Fruit fly (Drosophila melanogaster) whole organism, embryonic: ENCODE measurements around the gene dgt6.

Experiments used
- B-H2 ChIP-seq: fragments of 200-800 bp; sonication (Bioruptor generic); optimal IDR thresholded peaks from 2 replicates; lab custom pipeline; 2018; ENCODE audit warnings: missing biosample characterization, mild to moderate bottlenecking, missing genetic modification characterization
- BtbVII ChIP-seq: fragments of 200-800 bp; sonication (Bioruptor generic); optimal IDR thresholded peaks from 3 replicates; lab custom pipeline; 2017; ENCODE audit warnings: missing biosample characterization, mild to moderate bottlenecking, missing genetic modification characterization
- CG10147 ChIP-seq: fragments of 200-800 bp; sonication (Bioruptor generic); optimal IDR thresholded peaks from 2 replicates; lab custom pipeline; 2019; ENCODE audit warnings: missing biosample characterization, mild to moderate bottlenecking, missing genetic modification characterization, moderate library complexity
- CG10274 ChIP-seq: fragments of 200-800 bp; sonication (Bioruptor generic); optimal IDR thresholded peaks from 3 replicates; lab custom pipeline; 2017; ENCODE audit warnings: missing biosample characterization, mild to moderate bottlenecking, missing genetic modification characterization
- CG11695 ChIP-seq: fragments of 200-800 bp; sonication (Bioruptor generic); IDR thresholded peaks from 3 replicates; pipeline ENCODE4 v1.3.6; 2022; ENCODE audit warnings: missing biosample characterization, missing genetic modification characterization
- CG13775 ChIP-seq: fragments of 200-800 bp; sonication (Bioruptor generic); optimal IDR thresholded peaks from 3 replicates; lab custom pipeline; 2017; ENCODE audit warnings: missing biosample characterization, mild to moderate bottlenecking, missing genetic modification characterization
- CG14965 ChIP-seq: fragments of 200-800 bp; sonication (Bioruptor generic); optimal IDR thresholded peaks from 2 replicates; lab custom pipeline; 2016; ENCODE audit warnings: missing biosample characterization, missing genetic modification characterization, borderline replicate concordance
- CG1529 ChIP-seq: fragments of 200-800 bp; sonication (Bioruptor generic); optimal IDR thresholded peaks from 3 replicates; lab custom pipeline; 2018; ENCODE audit warnings: missing biosample characterization, missing genetic modification characterization
- CG15479 ChIP-seq: fragments of 200-800 bp; sonication (Bioruptor generic); optimal IDR thresholded peaks from 3 replicates; lab custom pipeline; 2019; ENCODE audit warnings: missing biosample characterization, mild to moderate bottlenecking, missing genetic modification characterization, moderate library complexity
- CG1603 ChIP-seq: fragments of 200-800 bp; sonication (Bioruptor generic); optimal IDR thresholded peaks from 2 replicates; lab custom pipeline; 2019; ENCODE audit warnings: missing biosample characterization, mild to moderate bottlenecking, missing genetic modification characterization, moderate library complexity
- CG17361 ChIP-seq: fragments of 200-800 bp; sonication (Bioruptor generic); IDR thresholded peaks from 3 replicates; pipeline ENCODE4 v1.3.6; 2022; ENCODE audit warnings: missing biosample characterization, missing genetic modification characterization
- CG17612 ChIP-seq: fragments of 200-800 bp; sonication (Bioruptor generic); IDR thresholded peaks from 2 replicates; pipeline ENCODE4 v1.3.6; 2022; ENCODE audit warnings: missing biosample characterization, missing genetic modification characterization
- CG2129 ChIP-seq: fragments of 200-800 bp; sonication (Bioruptor generic); IDR thresholded peaks from 2 replicates; pipeline ENCODE4 v1.3.6; 2022; ENCODE audit warnings: missing biosample characterization, missing genetic modification characterization; ENCODE audit not compliant: partially characterized antibody
- CG2875 ChIP-seq: fragments of 200-800 bp; sonication (Bioruptor generic); optimal IDR thresholded peaks from 2 replicates; lab custom pipeline; 2017; ENCODE audit warnings: missing biosample characterization, mild to moderate bottlenecking, missing genetic modification characterization, missing genetic modification reagents
- CG2889 ChIP-seq: fragments of 200-800 bp; sonication (Bioruptor generic); IDR thresholded peaks from 3 replicates; pipeline ENCODE4 v1.3.6; 2022; ENCODE audit warnings: missing biosample characterization, missing genetic modification characterization
- CG31365 ChIP-seq: fragments of 200-800 bp; sonication (Bioruptor generic); optimal IDR thresholded peaks from 2 replicates; lab custom pipeline; 2018; ENCODE audit warnings: missing biosample characterization, mild to moderate bottlenecking, missing genetic modification characterization
- CG31441 ChIP-seq: fragments of 200-800 bp; sonication (Bioruptor generic); IDR thresholded peaks from 2 replicates; pipeline ENCODE4 v1.3.6; 2022; ENCODE audit warnings: missing biosample characterization, missing genetic modification characterization
- CG3847 ChIP-seq: fragments of 200-800 bp; sonication (Bioruptor generic); IDR thresholded peaks from 2 replicates; pipeline ENCODE4 v1.3.6; 2022; ENCODE audit warnings: missing biosample characterization, missing genetic modification characterization
- CG6175 ChIP-seq: fragments of 200-800 bp; sonication (Bioruptor generic); IDR thresholded peaks from 3 replicates; pipeline ENCODE4 v1.3.6; 2022; ENCODE audit warnings: missing biosample characterization, missing genetic modification characterization
- CG6689 ChIP-seq: fragments of 200-800 bp; sonication (Bioruptor generic); IDR thresholded peaks from 2 replicates; pipeline ENCODE4 v1.3.6; 2022; ENCODE audit warnings: missing biosample characterization, missing genetic modification characterization
- CG7271 ChIP-seq: fragments of 200-800 bp; sonication (Bioruptor generic); optimal IDR thresholded peaks from 2 replicates; lab custom pipeline; 2018; ENCODE audit warnings: missing biosample characterization, mild to moderate bottlenecking, missing genetic modification characterization, moderate library complexity
- CG9932 ChIP-seq: fragments of 200-800 bp; sonication (Bioruptor generic); IDR thresholded peaks from 2 replicates; pipeline ENCODE4 v1.3.6; 2022; ENCODE audit warnings: missing biosample characterization, missing genetic modification characterization
- CHES-1-like ChIP-seq: fragments of 200-800 bp; sonication (Bioruptor generic); optimal IDR thresholded peaks from 2 replicates; lab custom pipeline; 2016; ENCODE audit warnings: missing biosample characterization, missing genetic modification characterization
- CTCF ChIP-seq: fragments of 200-800 bp; sonication (Bioruptor generic); optimal IDR thresholded peaks from 2 replicates; lab custom pipeline; 2017; ENCODE audit warnings: missing biosample characterization, mild to moderate bottlenecking, missing genetic modification characterization, moderate library complexity
- Chrac-16 ChIP-seq: fragments of 200-800 bp; sonication (Bioruptor generic); optimal IDR thresholded peaks from 3 replicates; lab custom pipeline; 2016; ENCODE audit warnings: missing biosample characterization, missing genetic modification characterization
- Dll ChIP-seq: fragments of 200-800 bp; sonication (Bioruptor generic); IDR thresholded peaks from 4 replicates; pipeline ENCODE4 v1.3.6; 2022; ENCODE audit warnings: missing biosample characterization, missing genetic modification characterization; ENCODE audit not compliant: partially characterized antibody
- GATAe ChIP-seq: fragments of 200-800 bp; sonication (Bioruptor generic); conservative IDR thresholded peaks from 2 replicates; pipeline ENCODE4 v1.3.6; 2022; ENCODE audit warnings: missing biosample characterization, missing genetic modification characterization
- HmgZ ChIP-seq: fragments of 200-800 bp; sonication (Bioruptor generic); optimal IDR thresholded peaks from 2 replicates; lab custom pipeline; 2018; ENCODE audit warnings: missing biosample characterization, mild to moderate bottlenecking, missing genetic modification characterization
- Lim3 ChIP-seq: fragments of 200-800 bp; sonication (Bioruptor generic); IDR thresholded peaks from 2 replicates; pipeline ENCODE4 v1.3.6; 2022; ENCODE audit warnings: missing biosample characterization, missing genetic modification characterization
- Neu2 ChIP-seq: fragments of 200-800 bp; sonication (Bioruptor generic); optimal IDR thresholded peaks from 3 replicates; lab custom pipeline; 2016; ENCODE audit warnings: missing biosample characterization, missing genetic modification characterization, borderline replicate concordance
- Nf-YB ChIP-seq: fragments of 200-800 bp; sonication (Bioruptor generic); optimal IDR thresholded peaks from 3 replicates; lab custom pipeline; 2019; ENCODE audit warnings: missing biosample characterization, mild to moderate bottlenecking, missing genetic modification characterization, moderate library complexity
- Oaz ChIP-seq: fragments of 200-800 bp; sonication (Bioruptor generic); IDR thresholded peaks from 2 replicates; pipeline ENCODE4 v1.3.6; 2022; ENCODE audit warnings: missing biosample characterization, missing genetic modification characterization
- Sox100B ChIP-seq: fragments of 200-800 bp; sonication (Bioruptor generic); optimal IDR thresholded peaks from 3 replicates; lab custom pipeline; 2018; ENCODE audit warnings: missing biosample characterization, mild to moderate bottlenecking, missing genetic modification characterization
- Sry-δ ChIP-seq: fragments of 200-800 bp; sonication (Bioruptor generic); optimal IDR thresholded peaks from 2 replicates; lab custom pipeline; 2016; ENCODE audit warnings: missing biosample characterization, missing genetic modification characterization
- TFAM ChIP-seq: fragments of 200-800 bp; sonication (Bioruptor generic); optimal IDR thresholded peaks from 2 replicates; lab custom pipeline; 2017; ENCODE audit warnings: missing biosample characterization, missing genetic modification characterization, inconsistent platforms
- Xbp1 ChIP-seq: fragments of 200-800 bp; sonication (Bioruptor generic); optimal IDR thresholded peaks from 3 replicates; lab custom pipeline; 2016; ENCODE audit warnings: missing biosample characterization, mild to moderate bottlenecking, missing genetic modification characterization
- fd96Cb ChIP-seq: fragments of 200-800 bp; sonication (Bioruptor generic); optimal IDR thresholded peaks from 2 replicates; lab custom pipeline; 2018; ENCODE audit warnings: missing biosample characterization, mild to moderate bottlenecking, missing genetic modification characterization, moderate library complexity
- hbn ChIP-seq: fragments of 200-800 bp; sonication (Bioruptor generic); IDR thresholded peaks from 2 replicates; pipeline ENCODE4 v1.3.6; 2022; ENCODE audit warnings: missing biosample characterization, missing genetic modification characterization; ENCODE audit not compliant: partially characterized antibody
- jigr1 ChIP-seq: fragments of 200-800 bp; sonication (Bioruptor generic); IDR thresholded peaks from 3 replicates; pipeline ENCODE4 v1.3.6; 2022; ENCODE audit warnings: missing biosample characterization, missing genetic modification characterization
- ken ChIP-seq: fragments of 200-800 bp; sonication (Bioruptor generic); IDR thresholded peaks from 3 replicates; pipeline ENCODE4 v1.3.6; 2022; ENCODE audit warnings: missing biosample characterization, missing genetic modification characterization
- phol ChIP-seq: fragments of 200-800 bp; sonication (Bioruptor generic); optimal IDR thresholded peaks from 3 replicates; lab custom pipeline; 2018; ENCODE audit warnings: missing biosample characterization, mild to moderate bottlenecking, missing genetic modification characterization, moderate library complexity
- psq ChIP-seq: fragments of 200-800 bp; sonication (Bioruptor generic); optimal IDR thresholded peaks from 2 replicates; lab custom pipeline; 2017; ENCODE audit warnings: missing biosample characterization, missing genetic modification characterization
- pzg ChIP-seq: fragments of 200-800 bp; sonication (Bioruptor generic); optimal IDR thresholded peaks from 3 replicates; lab custom pipeline; 2018; ENCODE audit warnings: missing biosample characterization, mild to moderate bottlenecking, missing genetic modification characterization, moderate library complexity
- sisA ChIP-seq: fragments of 200-800 bp; sonication (Bioruptor generic); IDR thresholded peaks from 2 replicates; pipeline ENCODE4 v1.3.6; 2022; ENCODE audit warnings: missing biosample characterization, missing genetic modification characterization
- stc ChIP-seq: fragments of 200-800 bp; sonication (Bioruptor generic); IDR thresholded peaks from 2 replicates; pipeline ENCODE4 v1.3.6; 2022; ENCODE audit warnings: missing biosample characterization, missing genetic modification characterization
- unc-4 ChIP-seq: fragments of 200-800 bp; sonication (Bioruptor generic); IDR thresholded peaks from 2 replicates; pipeline ENCODE4 v1.3.6; 2022; ENCODE audit warnings: missing biosample characterization, missing genetic modification characterization; ENCODE audit not compliant: partially characterized antibody
- wor ChIP-seq: fragments of 200-800 bp; sonication (Bioruptor generic); IDR thresholded peaks from 2 replicates; pipeline ENCODE4 v1.3.6; 2022; ENCODE audit warnings: missing biosample characterization, missing genetic modification characterization

Gene dgt6

DNA sequence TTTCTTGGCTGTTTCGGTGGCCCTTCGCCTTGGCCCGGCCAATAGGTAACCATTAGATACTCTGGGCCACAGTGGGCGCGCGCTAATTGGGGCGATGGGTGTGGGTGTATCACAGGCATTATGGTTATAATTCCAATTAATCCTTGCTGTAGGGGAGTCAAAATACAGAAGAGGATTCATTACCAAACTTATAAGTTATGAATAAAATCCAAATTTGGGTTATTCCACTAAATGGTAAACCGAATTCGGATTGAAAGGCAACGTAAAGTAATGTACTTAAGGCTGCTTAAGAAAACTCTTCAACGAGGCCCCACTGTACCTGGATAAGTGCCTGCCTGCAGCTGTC lies 41.1 kb downstream of the dgt6 start (continued):
- TF ChIP-seq CG1603 (peak; percentile 40), CG10274 (GFP tag; lab: Kevin White, UChicago) (peak; percentile 20), Oaz (GFP tag; lab: Robert Waterston, UW) (no peak), B-H2 (GFP tag; lab: Kevin White, UChicago) (no peak), Lim3 (no peak), BtbVII (GFP tag; lab: Kevin White, UChicago) (peak; percentile 48), GATAe (GFP tag; lab: Robert Waterston, UW) (no peak), CG14965 (GFP tag; lab: Kevin White, UChicago) (no peak), CG11695 (peak; percentile 54; the same call in 2 of the 3 replicates), jigr1 (GFP tag; lab: Robert Waterston, UW) (no peak), wor (GFP tag; lab: Robert Waterston, UW) (no peak), psq (GFP tag; lab: Kevin White, UChicago) (no peak), phol (tag; lab: Kevin White, UChicago) (peak; percentile 65), Sox100B (GFP tag; lab: Kevin White, UChicago) (peak; percentile 41), CG15479 (GFP tag; lab: Kevin White, UChicago) (no peak), CHES-1-like (GFP tag; lab: Kevin White, UChicago) (no peak), CG1529 (GFP tag; lab: Kevin White, UChicago) (no peak), unc-4 (GFP tag; lab: Robert Waterston, UW) (no peak), Neu2 (GFP tag; lab: Kevin White, UChicago) (no peak), stc (GFP tag; lab: Robert Waterston, UW) (peak; percentile 21; the same call in 1 of the 2 replicates), CG6689 (peak; percentile 40; the same call in 1 of the 2 replicates), CG13775 (GFP tag; lab: Kevin White, UChicago) (no peak), fd96Cb (tag; lab: Kevin White, UChicago) (peak; percentile 46), CG9932 (no peak), CG2875 (GFP tag; lab: Kevin White, UChicago) (no peak), CG17361 (peak; percentile 52; the same call in 1 of the 3 replicates), Nf-YB (GFP tag; lab: Kevin White, UChicago) (no peak), Chrac-16 (GFP tag; lab: Kevin White, UChicago) (no peak), CG6175 (GFP tag; lab: Robert Waterston, UW) (no peak), Sry-δ (GFP tag; lab: Kevin White, UChicago) (no peak), CG2889 (no peak), CG31365 (tag; lab: Kevin White, UChicago) (no peak), ken (GFP tag; lab: Robert Waterston, UW) (no peak), Dll (GFP tag; lab: Robert Waterston, UW) (no peak), CG3847 (no peak), CG10147 (GFP tag; lab: Kevin White, UChicago) (peak; percentile 31), CG31441 (GFP tag; lab: Robert Waterston, UW) (peak; percentile 39; the same call in 1 of the 2 replicates), Xbp1 (no peak), HmgZ (tag; lab: Kevin White, UChicago) (no peak), CG17612 (GFP tag; lab: Robert Waterston, UW) (no peak), CTCF (GFP tag; lab: Kevin White, UChicago) (no peak), CG2129 (GFP tag; lab: Robert Waterston, UW) (no peak), CG7271 (tag; lab: Kevin White, UChicago) (no peak), pzg (GFP tag; lab: Kevin White, UChicago) (no peak), TFAM (GFP tag; lab: Kevin White, UChicago) (no peak), sisA (peak; percentile 40), hbn (GFP tag; lab: Robert Waterston, UW) (no peak)
